Worm (Caenorhabditis elegans): Measurements from ENCODE around the gene R01E6.7.

ce11 chrX:13550890-13551289 lies 18.9 kb downstream of the R01E6.7 start, which contains the start of gene odr-1:
- no peak for TF ChIP-seq ama-1 (optimal IDR thresholded peaks at IDR 0.05)
- no peak for TF ChIP-seq hmg-4 (GFP tag; optimal IDR thresholded peaks at IDR 0.05)
- TF ChIP-seq sea-1 (GFP tag; conservative IDR thresholded peaks at IDR 0.05), result no peak
- TF ChIP-seq pes-1 (GFP tag; IDR thresholded peaks at IDR 0.05), result no peak
- TF ChIP-seq ceh-13 (GFP tag; optimal IDR thresholded peaks at IDR 0.05), result no peak
- TF ChIP-seq flt-1 (GFP tag; IDR thresholded peaks at IDR 0.05), result no peak
- no peak for TF ChIP-seq aly-1 (tag; optimal IDR thresholded peaks at IDR 0.05)
- no peak for TF ChIP-seq tra-4 (tag; optimal IDR thresholded peaks at IDR 0.05)
- TF ChIP-seq hmbx-1 (tag; optimal IDR thresholded peaks at IDR 0.05), result no peak
- TF ChIP-seq B0310.2 (tag; optimal IDR thresholded peaks at IDR 0.05), result no peak
- TF ChIP-seq tbx-11 (GFP tag; IDR thresholded peaks at IDR 0.05), result no peak
- no peak for TF ChIP-seq scrt-1 (GFP tag; IDR thresholded peaks at IDR 0.05)

All from whole organism, early embryonic.